Worm (Caenorhabditis elegans): ENCODE results near the gene Y57A10A.31.

- TF ChIP-seq sea-1 (GFP tag; conservative IDR thresholded peaks at IDR 0.05): 0 out of 2 replicates have a peak, but pooled peaks have one; percentile 34
- TF ChIP-seq tra-4 (tag; optimal IDR thresholded peaks at IDR 0.05): no peak
- TF ChIP-seq ama-1 (optimal IDR thresholded peaks at IDR 0.05): no peak
- no peak for TF ChIP-seq pes-1 (GFP tag; IDR thresholded peaks at IDR 0.05)
- no peak for TF ChIP-seq ceh-13 (GFP tag; optimal IDR thresholded peaks at IDR 0.05)
- TF ChIP-seq flt-1 (GFP tag; IDR thresholded peaks at IDR 0.05): no peak
- TF ChIP-seq B0310.2 (tag; optimal IDR thresholded peaks at IDR 0.05): no peak
Observed at ce11 chrII:12339152-12339551, 50.0 kb downstream of the Y57A10A.31 start.

Data from whole organism, early embryonic.